Worm (Caenorhabditis elegans) whole organism, early embryonic: Measurements from ENCODE around the gene ZK380.4.

Experiments
- ama-1 ChIP-seq: fragments of 150-350 bp; optimal IDR thresholded peaks from 2 replicates; lab custom pipeline; 2014
- ets-7 ChIP-seq: sonication (generic microtip); optimal IDR thresholded peaks from 2 replicates; lab custom pipeline; 2016; ENCODE audit warnings: missing genotype, missing genetic modification characterization, missing compliant biosample characterization
- hmbx-1 ChIP-seq: sonication (generic microtip); optimal IDR thresholded peaks from 2 replicates; lab custom pipeline; 2016; ENCODE audit warnings: mild to moderate bottlenecking, missing genetic modification characterization, missing compliant biosample characterization
- hmg-4 ChIP-seq: fragments of 200-800 bp; sonication (Bioruptor generic); optimal IDR thresholded peaks from 2 replicates; lab custom pipeline; 2018; ENCODE audit warnings: mild to moderate bottlenecking, missing genetic modification characterization, missing compliant biosample characterization
- pes-1 ChIP-seq: fragments of 200-800 bp; sonication (Bioruptor generic); IDR thresholded peaks from 2 replicates; pipeline ENCODE4 v1.3.6; 2022; ENCODE audit warnings: missing genetic modification reagents, missing genetic modification characterization, missing compliant biosample characterization

ce11 chrX:1603709-1604108 lies 48.1 kb downstream of the ZK380.4 start:
- TF ChIP-seq ets-7 (tag; lab: Kevin White, UChicago) (no peak), hmbx-1 (no peak), hmg-4 (GFP tag; lab: Kevin White, UChicago) (no peak), ama-1 (no peak), pes-1 (no peak)
